Fruit fly (Drosophila melanogaster) whole organism, adult: ENCODE data around the gene xit.

Experiments
- CG11617 ChIP-seq: fragments of 200-800 bp; sonication (Bioruptor generic); optimal IDR thresholded peaks from 2 replicates; lab custom pipeline; 2017; ENCODE audit warnings: mild to moderate bottlenecking, missing biosample characterization, missing genetic modification reagents, missing genetic modification characterization
- CG12768 ChIP-seq: fragments of 200-800 bp; sonication (Bioruptor generic); optimal IDR thresholded peaks from 2 replicates; lab custom pipeline; 2017; ENCODE audit warnings: missing biosample characterization, missing genetic modification characterization, mild to moderate bottlenecking, moderate library complexity, missing genetic modification reagents
- CG14711 ChIP-seq: fragments of 200-800 bp; sonication (Bioruptor generic); optimal IDR thresholded peaks from 2 replicates; lab custom pipeline; 2018; ENCODE audit warnings: missing biosample characterization, mild to moderate bottlenecking, missing genetic modification characterization, moderate library complexity
- CG1620 ChIP-seq: fragments of 200-800 bp; sonication (Bioruptor generic); optimal IDR thresholded peaks from 2 replicates; lab custom pipeline; 2016; ENCODE audit warnings: missing biosample characterization, missing genetic modification characterization
- CG33017 ChIP-seq: fragments of 200-800 bp; sonication (Bioruptor generic); optimal IDR thresholded peaks from 2 replicates; lab custom pipeline; 2018; ENCODE audit warnings: missing biosample characterization, mild to moderate bottlenecking, missing genetic modification characterization, moderate library complexity
- CG5204 ChIP-seq: fragments of 200-800 bp; sonication (Bioruptor generic); optimal IDR thresholded peaks from 2 replicates; lab custom pipeline; 2016; ENCODE audit warnings: missing biosample characterization, missing genetic modification characterization
- CG7045 ChIP-seq: fragments of 200-800 bp; sonication (Bioruptor generic); optimal IDR thresholded peaks from 2 replicates; lab custom pipeline; 2017; ENCODE audit warnings: missing biosample characterization, mild to moderate bottlenecking, missing genetic modification characterization
- CG7101 ChIP-seq: fragments of 200-800 bp; sonication (Bioruptor generic); optimal IDR thresholded peaks from 2 replicates; lab custom pipeline; 2018; ENCODE audit warnings: missing biosample characterization, mild to moderate bottlenecking, missing genetic modification characterization, moderate library complexity
- Clk ChIP-seq: fragments of 200-800 bp; sonication (Bioruptor generic); optimal IDR thresholded peaks from 2 replicates; lab custom pipeline; 2017; ENCODE audit warnings: missing biosample characterization, missing genetic modification characterization
- Crg-1 ChIP-seq: fragments of 200-800 bp; sonication (Bioruptor generic); optimal IDR thresholded peaks from 2 replicates; lab custom pipeline; 2016; ENCODE audit warnings: missing biosample characterization, missing genetic modification characterization
- Hr96 ChIP-seq: fragments of 200-800 bp; sonication (Bioruptor generic); optimal IDR thresholded peaks from 2 replicates; lab custom pipeline; 2016; ENCODE audit warnings: missing biosample characterization, missing genetic modification characterization
- Mnt ChIP-seq: fragments of 200-800 bp; sonication (Bioruptor generic); optimal IDR thresholded peaks from 2 replicates; lab custom pipeline; 2016; ENCODE audit warnings: missing biosample characterization, mild to moderate bottlenecking, missing genetic modification characterization
- bab1 ChIP-seq: fragments of 200-800 bp; sonication (Bioruptor generic); optimal IDR thresholded peaks from 3 replicates; lab custom pipeline; 2019; ENCODE audit warnings: missing biosample characterization, mild to moderate bottlenecking, missing genetic modification characterization, moderate library complexity
- cic ChIP-seq: fragments of 200-800 bp; sonication (Bioruptor generic); optimal IDR thresholded peaks from 2 replicates; lab custom pipeline; 2017; ENCODE audit warnings: missing biosample characterization, mild to moderate bottlenecking, missing genetic modification characterization, moderate library complexity
- cnc ChIP-seq, 2 experiments: fragments of >200 bp; optimal IDR thresholded peaks; 2 replicates each; lab custom pipeline; 2017
- kay ChIP-seq: fragments of 200-800 bp; sonication (Bioruptor generic); peaks from one replicate; lab custom pipeline; 2016; ENCODE audit warnings: missing biosample characterization, missing genetic modification characterization, borderline replicate concordance
- ovo ChIP-seq: fragments of 200-800 bp; sonication (Bioruptor generic); optimal IDR thresholded peaks from 2 replicates; lab custom pipeline; 2016; ENCODE audit warnings: missing biosample characterization, missing genetic modification characterization
- pad ChIP-seq: fragments of 200-800 bp; sonication (Bioruptor generic); optimal IDR thresholded peaks from 3 replicates; lab custom pipeline; 2017; ENCODE audit warnings: missing biosample characterization, missing genetic modification characterization, mild to moderate bottlenecking, moderate library complexity, missing genetic modification reagents
- tj ChIP-seq: fragments of 200-800 bp; sonication (Bioruptor generic); optimal IDR thresholded peaks from 3 replicates; lab custom pipeline; 2017; ENCODE audit warnings: missing biosample characterization, mild to moderate bottlenecking, missing genetic modification characterization, moderate library complexity
- toe ChIP-seq: fragments of 200-800 bp; sonication (Bioruptor generic); optimal IDR thresholded peaks from 2 replicates; lab custom pipeline; 2016; ENCODE audit warnings: missing biosample characterization, missing genetic modification characterization

Gene xit

DNA sequence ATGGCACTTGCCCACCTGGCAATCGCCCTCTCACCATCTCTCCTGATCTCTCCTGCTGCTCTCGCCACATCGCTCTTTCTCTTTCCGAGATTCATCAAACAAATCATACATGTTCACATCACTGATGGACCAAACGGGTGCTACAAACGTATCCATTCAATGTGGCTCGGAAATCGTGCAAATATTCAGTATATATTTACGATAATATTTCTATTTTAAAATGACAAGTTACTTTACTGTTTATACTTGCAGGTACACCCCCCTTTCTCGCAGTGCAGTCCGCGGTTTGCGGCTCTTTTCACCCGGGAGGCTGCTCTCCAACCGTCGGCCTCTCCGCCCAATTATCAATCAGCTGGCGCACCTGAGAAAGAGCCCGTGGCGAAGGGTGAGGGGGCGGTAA, 29.3 kb upstream of the xit start:
- peak; percentile 17 for TF ChIP-seq CG14711
- no peak for TF ChIP-seq bab1 (GFP tag; lab: Kevin White, UChicago)
- no peak for TF ChIP-seq toe (GFP tag; lab: Kevin White, UChicago)
- peak; percentile 53 for TF ChIP-seq CG7101 (tag; lab: Kevin White, UChicago)
- TF ChIP-seq CG33017, result peak; percentile 31
- TF ChIP-seq CG7045 (GFP tag; lab: Kevin White, UChicago), result peak; percentile 6
- no peak for TF ChIP-seq cnc (optimal IDR thresholded peaks at IDR 0.05; lab: Kevin White, UChicago)

DNA sequence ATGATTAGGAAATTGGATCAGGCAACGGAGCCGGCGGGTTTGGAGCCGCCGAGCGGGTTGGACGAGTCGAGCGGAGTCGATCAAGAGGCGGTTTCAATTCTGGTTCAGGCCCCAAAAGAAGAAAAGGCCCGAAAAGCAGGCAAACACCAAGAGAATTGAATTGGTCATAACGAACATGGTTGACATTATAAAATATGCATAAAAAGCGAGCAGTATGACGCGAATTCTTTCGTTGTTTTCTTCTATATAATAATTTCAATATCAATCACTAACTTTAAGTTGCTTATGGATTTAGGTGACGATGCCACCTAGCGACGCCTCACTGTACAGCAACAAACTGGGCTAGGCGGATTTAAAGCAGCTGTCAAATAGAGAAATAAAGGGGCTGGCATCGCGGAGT, 27.9 kb upstream of the xit start:
- TF ChIP-seq bab1 (GFP tag; lab: Kevin White, UChicago) (no peak), CG14711 (no peak), kay (GFP tag; lab: Kevin White, UChicago) (no peak), Clk (GFP tag; lab: Kevin White, UChicago) (no peak), CG1620 (GFP tag; lab: Kevin White, UChicago) (no peak), Hr96 (GFP tag; lab: Kevin White, UChicago) (no peak), CG5204 (GFP tag; lab: Kevin White, UChicago) (no peak), CG7045 (GFP tag; lab: Kevin White, UChicago) (no peak), toe (GFP tag; lab: Kevin White, UChicago) (no peak), CG11617 (GFP tag; lab: Kevin White, UChicago) (no peak), CG7101 (tag; lab: Kevin White, UChicago) (no peak), CG12768 (no peak), tj (GFP tag; lab: Kevin White, UChicago) (no peak), Crg-1 (no peak), pad (GFP tag; lab: Kevin White, UChicago) (no peak), cic (GFP tag; lab: Kevin White, UChicago) (no peak), cnc (optimal IDR thresholded peaks at IDR 0.05; lab: Kevin White, UChicago) (no peak)

DNA sequence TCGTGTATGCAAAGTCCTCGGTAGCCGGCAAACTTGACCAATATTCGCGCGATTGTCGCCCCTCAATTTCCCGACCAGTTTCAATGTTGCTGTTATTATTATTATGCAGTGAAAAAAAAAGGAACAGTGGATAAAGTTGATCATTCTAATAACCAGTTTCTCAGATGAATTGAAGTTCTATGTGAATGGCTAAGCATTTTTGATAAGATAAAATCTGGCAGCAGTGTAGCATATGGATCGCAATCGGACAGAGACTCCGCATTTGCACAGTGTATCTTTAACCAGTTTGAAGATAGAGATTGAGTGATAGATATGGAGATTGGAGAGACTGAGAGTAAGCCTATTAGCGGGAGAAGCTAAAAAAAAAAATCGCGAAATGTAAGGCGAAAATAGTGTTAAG, 27.4 kb upstream of the xit start:
- TF ChIP-seq CG5204 (GFP tag; lab: Kevin White, UChicago) (no peak), CG7101 (tag; lab: Kevin White, UChicago) (peak; percentile 1), pad (GFP tag; lab: Kevin White, UChicago) (peak; percentile 76), CG14711 (peak; percentile 34)

DNA sequence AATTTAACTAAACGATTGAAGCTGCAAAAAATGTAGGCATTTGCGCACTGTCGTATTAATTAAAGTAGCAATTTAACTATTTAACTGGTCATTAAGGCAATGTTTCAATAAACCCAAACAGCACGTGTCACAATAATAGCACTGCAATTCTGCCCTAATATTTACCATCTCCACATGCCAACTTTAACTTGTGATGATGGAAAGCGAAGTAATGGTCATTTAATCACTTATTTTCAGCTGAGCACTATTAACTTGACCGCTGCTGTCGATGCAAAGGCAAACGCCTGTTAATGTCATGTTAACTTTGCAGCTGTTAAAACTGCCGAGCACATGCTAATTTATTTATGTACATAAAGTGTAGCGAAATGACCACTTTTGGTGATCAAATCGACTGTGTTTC, 26.6 kb upstream of the xit start:
- TF ChIP-seq CG14711, result peak; percentile 68
- no peak for TF ChIP-seq pad (GFP tag; lab: Kevin White, UChicago)
- TF ChIP-seq tj (GFP tag; lab: Kevin White, UChicago), result no peak
- peak; percentile 71 for TF ChIP-seq CG7101 (tag; lab: Kevin White, UChicago)
- peak; percentile 50 for TF ChIP-seq CG7045 (GFP tag; lab: Kevin White, UChicago)
- TF ChIP-seq bab1 (GFP tag; lab: Kevin White, UChicago), result peak; percentile 68
- TF ChIP-seq ovo (GFP tag; lab: Kevin White, UChicago), result no peak
- peak; percentile 68 for TF ChIP-seq CG33017
- TF ChIP-seq Clk (GFP tag; lab: Kevin White, UChicago), result no peak

DNA sequence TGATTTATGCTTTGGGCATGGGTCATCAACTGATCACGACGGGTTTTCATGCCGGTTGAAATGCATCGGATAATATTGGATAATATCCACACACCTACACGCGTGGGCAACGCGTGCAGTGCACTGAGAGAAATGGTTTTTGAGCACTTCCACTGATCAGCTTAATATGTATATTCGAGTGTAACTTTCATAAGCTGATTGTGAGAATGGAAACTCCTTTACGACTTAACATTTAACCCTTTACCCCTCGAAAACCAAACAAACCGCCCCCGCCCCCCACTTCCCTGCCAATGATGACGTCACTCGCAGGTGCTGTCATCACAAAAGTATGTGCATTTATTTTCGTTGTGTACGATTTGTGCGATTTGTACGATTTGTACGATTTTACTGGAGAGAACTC, 26.0 kb upstream of the xit start:
- TF ChIP-seq Mnt (GFP tag; lab: Kevin White, UChicago) (no peak), CG5204 (GFP tag; lab: Kevin White, UChicago) (no peak), kay (GFP tag; lab: Kevin White, UChicago) (no peak), pad (GFP tag; lab: Kevin White, UChicago) (no peak), CG7101 (tag; lab: Kevin White, UChicago) (no peak), CG7045 (GFP tag; lab: Kevin White, UChicago) (no peak), cnc (optimal IDR thresholded peaks at IDR 0.05; lab: Kevin White, UChicago) (no peak), CG11617 (GFP tag; lab: Kevin White, UChicago) (no peak), CG14711 (no peak), cic (GFP tag; lab: Kevin White, UChicago) (no peak), bab1 (GFP tag; lab: Kevin White, UChicago) (no peak), ovo (GFP tag; lab: Kevin White, UChicago) (no peak), CG33017 (no peak), tj (GFP tag; lab: Kevin White, UChicago) (no peak), CG1620 (GFP tag; lab: Kevin White, UChicago) (no peak), Hr96 (GFP tag; lab: Kevin White, UChicago) (no peak), toe (GFP tag; lab: Kevin White, UChicago) (no peak), CG12768 (no peak), Crg-1 (no peak)

DNA sequence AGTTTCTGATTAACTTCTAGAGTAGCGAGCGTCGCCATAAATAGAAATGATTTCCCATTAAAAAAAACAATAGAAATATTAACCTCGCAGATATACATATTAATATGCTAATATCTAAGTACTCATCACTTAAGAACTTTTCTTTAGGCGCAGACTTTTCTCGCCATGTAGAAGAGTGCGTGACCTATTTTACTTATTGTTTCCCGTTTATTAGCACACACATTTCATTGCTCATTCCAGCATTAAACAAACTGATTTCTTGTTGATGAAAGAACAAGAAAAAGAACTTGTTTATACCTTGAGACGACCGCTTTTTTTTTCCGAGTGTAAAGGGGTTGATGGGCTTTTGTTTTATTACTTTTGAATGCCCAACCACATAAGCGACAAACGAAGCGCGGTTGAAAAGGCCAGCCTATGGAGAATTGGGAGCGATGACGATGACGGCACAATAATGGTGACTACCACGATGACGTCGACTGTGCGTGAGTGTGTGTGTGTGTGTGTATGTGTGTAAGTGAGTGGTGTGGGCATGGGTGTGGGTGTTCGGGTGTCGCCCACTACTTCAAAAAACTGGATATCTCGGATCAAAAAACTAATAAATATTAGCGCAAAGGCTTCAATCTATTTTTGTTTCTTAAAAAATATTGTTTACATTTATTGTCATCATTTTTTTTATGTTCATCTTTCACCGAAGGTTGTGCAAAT, 24.7 kb upstream of the xit start:
- TF ChIP-seq bab1 (GFP tag; lab: Kevin White, UChicago), result peak; percentile 12
- TF ChIP-seq Hr96 (GFP tag; lab: Kevin White, UChicago), result no peak

DNA sequence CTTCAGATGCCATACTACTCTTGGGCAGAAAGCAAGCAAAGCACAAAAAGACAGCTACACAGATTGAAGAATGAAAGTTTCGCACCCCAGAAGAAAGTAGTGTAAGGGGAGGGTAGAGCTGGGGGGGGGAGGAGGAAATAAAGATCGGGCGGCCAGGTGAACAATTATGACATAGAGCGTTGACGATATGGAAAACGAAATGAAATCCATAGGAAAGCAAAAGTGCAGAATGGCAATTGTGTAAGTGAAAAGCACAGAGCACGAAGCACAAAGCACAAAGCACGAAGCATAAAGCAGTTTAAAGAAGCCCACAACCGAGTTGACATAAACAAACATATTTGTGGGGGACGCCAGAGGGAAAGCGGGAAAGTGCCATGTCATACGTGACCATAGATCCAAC, 23.8 kb upstream of the xit start:
- no peak for TF ChIP-seq cic (GFP tag; lab: Kevin White, UChicago)
- TF ChIP-seq CG14711, result no peak
- TF ChIP-seq CG5204 (GFP tag; lab: Kevin White, UChicago), result no peak
- TF ChIP-seq CG11617 (GFP tag; lab: Kevin White, UChicago), result no peak
- TF ChIP-seq CG7101 (tag; lab: Kevin White, UChicago), result no peak
- TF ChIP-seq Hr96 (GFP tag; lab: Kevin White, UChicago), result no peak
- TF ChIP-seq cnc (optimal IDR thresholded peaks at IDR 0.05; lab: Kevin White, UChicago), result no peak
- no peak for TF ChIP-seq bab1 (GFP tag; lab: Kevin White, UChicago)
- no peak for TF ChIP-seq tj (GFP tag; lab: Kevin White, UChicago)
- no peak for TF ChIP-seq toe (GFP tag; lab: Kevin White, UChicago)
- TF ChIP-seq Mnt (GFP tag; lab: Kevin White, UChicago), result no peak
- TF ChIP-seq CG33017, result no peak
- TF ChIP-seq pad (GFP tag; lab: Kevin White, UChicago), result no peak
- no peak for TF ChIP-seq CG12768
- no peak for TF ChIP-seq Crg-1
- TF ChIP-seq ovo (GFP tag; lab: Kevin White, UChicago), result no peak
